Worm (Caenorhabditis elegans) whole organism, L4 larva: Measurements from ENCODE around the gene M04B2.6.

Experiments used
- ceh-82 ChIP-seq: sonication (generic microtip); optimal IDR thresholded peaks from 2 replicates; lab custom pipeline; 2017; ENCODE audit warnings: missing biosample characterization, missing genetic modification characterization
- daf-12 ChIP-seq: fragments of 150-350 bp; optimal IDR thresholded peaks from 2 replicates; lab custom pipeline; 2014; ENCODE audit warnings: missing biosample characterization, missing genetic modification reagents, missing genetic modification characterization
- fos-1 ChIP-seq: fragments of 150-350 bp; optimal IDR thresholded peaks from 2 replicates; lab custom pipeline; 2014; ENCODE audit warnings: missing biosample characterization, missing genetic modification characterization
- lin-13 ChIP-seq: fragments of 150-350 bp; optimal IDR thresholded peaks from 2 replicates; lab custom pipeline; 2014; ENCODE audit warnings: missing biosample characterization, missing genetic modification reagents, missing genetic modification characterization
- lin-15B ChIP-seq: fragments of 150-350 bp; sonication (generic microtip); optimal IDR thresholded peaks from 3 replicates; lab custom pipeline; 2014; ENCODE audit warnings: missing biosample characterization, missing genetic modification characterization
- lin-39 ChIP-seq: fragments of 150-350 bp; optimal IDR thresholded peaks from 2 replicates; lab custom pipeline; 2014; ENCODE audit warnings: missing biosample characterization, missing genetic modification reagents, missing genetic modification characterization
- mep-1 ChIP-seq: fragments of 150-350 bp; sonication (generic microtip); optimal IDR thresholded peaks from 3 replicates; lab custom pipeline; 2014; ENCODE audit warnings: missing biosample characterization, missing genetic modification characterization
- mes-2 ChIP-seq: sonication (generic microtip); optimal IDR thresholded peaks from 2 replicates; lab custom pipeline; 2016; ENCODE audit warnings: missing genotype, mild to moderate bottlenecking, missing genetic modification characterization, missing compliant biosample characterization; ENCODE audit not compliant: poor library complexity, severe bottlenecking
- nhr-11 ChIP-seq: fragments of 150-350 bp; optimal IDR thresholded peaks from 2 replicates; lab custom pipeline; 2014; ENCODE audit warnings: missing biosample characterization, missing genetic modification characterization
- nhr-77 ChIP-seq: fragments of 150-350 bp; optimal IDR thresholded peaks from 2 replicates; lab custom pipeline; 2014; ENCODE audit warnings: missing biosample characterization, missing genetic modification characterization
- pha-4 ChIP-seq, 2 experiments: fragments of 150-350 bp in 1 of 2; fragments of 200-800 bp in 1 of 2; sonication (Bioruptor generic) in 1 of 2; IDR thresholded peaks in 1 of 2; optimal IDR thresholded peaks in 1 of 2; 2 replicates each; pipeline versions ENCODE4 v1.3.6 to Lab custom; 2014 to 2022; ENCODE audit warnings: missing genetic modification characterization in 2 of 2, missing genetic modification reagents in 2 of 2, missing biosample characterization in 1 of 2, missing compliant biosample characterization in 1 of 2
- snpc-4 ChIP-seq: fragments of 150-350 bp; optimal IDR thresholded peaks from 2 replicates; lab custom pipeline; 2014; ENCODE audit warnings: missing biosample characterization, missing genetic modification characterization
- zag-1 ChIP-seq: fragments of 150-350 bp; optimal IDR thresholded peaks from 2 replicates; lab custom pipeline; 2014; ENCODE audit warnings: missing biosample characterization, missing genetic modification characterization

ce11 chrIV:11461335-11461734 lies 49.2 kb downstream of the M04B2.6 start:
- TF ChIP-seq daf-12 (tag; lab: Kevin White, UChicago) (no peak), lin-15B (tag; lab: Kevin White, UChicago) (no peak), nhr-11 (tag; lab: Kevin White, UChicago) (no peak), zag-1 (tag; lab: Kevin White, UChicago) (no peak), mep-1 (no peak), nhr-77 (tag; lab: Kevin White, UChicago) (no peak), snpc-4 (tag; lab: Kevin White, UChicago) (no peak), pha-4 (GFP tag; IDR thresholded peaks at IDR 0.05; lab: Robert Waterston, UW) (no peak), pha-4 (tag; optimal IDR thresholded peaks at IDR 0.05; lab: Kevin White, UChicago) (no peak), ceh-82 (tag; lab: Kevin White, UChicago) (no peak), fos-1 (tag; lab: Kevin White, UChicago) (no peak), mes-2 (tag; lab: Kevin White, UChicago) (no peak), lin-39 (no peak), lin-13 (no peak)
